Worm (Caenorhabditis elegans) whole organism, mixed stage, embryonic: Measurements from ENCODE around the gene unc-64.

Experiments
- M03D4.4 ChIP-seq: sonication (generic microtip); optimal IDR thresholded peaks from 2 replicates; lab custom pipeline; 2017; ENCODE audit warnings: mild to moderate bottlenecking, missing genetic modification characterization, missing compliant biosample characterization
- bed-3 ChIP-seq: fragments of 200-800 bp; sonication (Bioruptor generic); optimal IDR thresholded peaks from 3 replicates; lab custom pipeline; 2018; ENCODE audit warnings: mild to moderate bottlenecking, missing genetic modification characterization, moderate library complexity, missing compliant biosample characterization
- blmp-1 ChIP-seq: fragments of 150-350 bp; optimal IDR thresholded peaks from 2 replicates; lab custom pipeline; 2014; ENCODE audit warnings: missing biosample characterization, missing genetic modification characterization
- ceh-39 ChIP-seq: fragments of 150-350 bp; optimal IDR thresholded peaks from 2 replicates; lab custom pipeline; 2014; ENCODE audit warnings: missing biosample characterization, missing genetic modification characterization
- ceh-43 ChIP-seq: fragments of 200-800 bp; sonication (Bioruptor generic); optimal IDR thresholded peaks from 2 replicates; lab custom pipeline; 2018; ENCODE audit warnings: mild to moderate bottlenecking, missing genetic modification characterization, moderate library complexity, missing compliant biosample characterization
- ceh-83 ChIP-seq: fragments of 200-800 bp; sonication (Bioruptor generic); optimal IDR thresholded peaks from 2 replicates; lab custom pipeline; 2018; ENCODE audit warnings: mild to moderate bottlenecking, missing genetic modification characterization, missing compliant biosample characterization
- ces-1 ChIP-seq: fragments of 150-350 bp; optimal IDR thresholded peaks from 2 replicates; lab custom pipeline; 2014; ENCODE audit warnings: missing biosample characterization, missing genetic modification reagents, missing genetic modification characterization
- cnd-1 ChIP-seq: fragments of 200-800 bp; sonication (Bioruptor generic); optimal IDR thresholded peaks from 2 replicates; lab custom pipeline; 2018; ENCODE audit warnings: mild to moderate bottlenecking, missing genetic modification characterization, missing compliant biosample characterization
- drap-1 ChIP-seq: fragments of 200-800 bp; sonication (Bioruptor generic); optimal IDR thresholded peaks from 3 replicates; lab custom pipeline; 2018; ENCODE audit warnings: mild to moderate bottlenecking, missing genetic modification characterization, missing compliant biosample characterization
- elt-1 ChIP-seq: sonication (generic microtip); optimal IDR thresholded peaks from 2 replicates; lab custom pipeline; 2017; ENCODE audit warnings: missing genetic modification characterization, mild to moderate bottlenecking, missing compliant biosample characterization, antibody characterized with exemption, moderate library complexity, borderline replicate concordance; ENCODE audit not compliant: insufficient read depth
- elt-3 ChIP-seq: fragments of 150-350 bp; optimal IDR thresholded peaks from 2 replicates; lab custom pipeline; 2014; ENCODE audit warnings: missing biosample characterization, missing genetic modification characterization
- flh-1 ChIP-seq: fragments of 200-800 bp; sonication (Bioruptor generic); optimal IDR thresholded peaks from 2 replicates; lab custom pipeline; 2018; ENCODE audit warnings: mild to moderate bottlenecking, missing genetic modification characterization, moderate library complexity, missing compliant biosample characterization
- ham-2 ChIP-seq: fragments of 200-800 bp; sonication (Bioruptor generic); optimal IDR thresholded peaks from 2 replicates; lab custom pipeline; 2018; ENCODE audit warnings: mild to moderate bottlenecking, missing genetic modification characterization, missing compliant biosample characterization
- hlh-1 ChIP-seq: fragments of 150-350 bp; optimal IDR thresholded peaks from 2 replicates; lab custom pipeline; 2014; ENCODE audit warnings: missing biosample characterization, missing genetic modification reagents, missing genetic modification characterization
- lin-13 ChIP-seq: fragments of 150-350 bp; optimal IDR thresholded peaks from 2 replicates; lab custom pipeline; 2014; ENCODE audit warnings: missing biosample characterization, missing genetic modification characterization
- lin-32 ChIP-seq: fragments of 200-800 bp; sonication (Bioruptor generic); optimal IDR thresholded peaks from 2 replicates; lab custom pipeline; 2018; ENCODE audit warnings: mild to moderate bottlenecking, missing genetic modification characterization, missing compliant biosample characterization
- lsy-2 ChIP-seq: fragments of 150-350 bp; optimal IDR thresholded peaks from 2 replicates; lab custom pipeline; 2014; ENCODE audit warnings: missing biosample characterization, missing genetic modification characterization
- mab-5 ChIP-seq: fragments of 150-350 bp; optimal IDR thresholded peaks from 2 replicates; lab custom pipeline; 2014; ENCODE audit warnings: missing biosample characterization, missing genetic modification characterization
- mep-1 ChIP-seq: fragments of 150-350 bp; optimal IDR thresholded peaks from 2 replicates; lab custom pipeline; 2017; ENCODE audit warnings: missing biosample characterization, missing genetic modification reagents, missing genetic modification characterization, inconsistent platforms
- mls-2 ChIP-seq: sonication (generic microtip); optimal IDR thresholded peaks from 2 replicates; lab custom pipeline; 2016; ENCODE audit warnings: mild to moderate bottlenecking, missing genetic modification characterization, moderate library complexity, missing compliant biosample characterization
- nhr-12 ChIP-seq: fragments of 150-350 bp; optimal IDR thresholded peaks from 2 replicates; lab custom pipeline; 2014; ENCODE audit warnings: missing biosample characterization, missing genetic modification characterization
- nhr-2 ChIP-seq: fragments of 150-350 bp; optimal IDR thresholded peaks from 2 replicates; lab custom pipeline; 2014; ENCODE audit warnings: missing biosample characterization, missing genetic modification characterization
- nhr-237 ChIP-seq: fragments of 150-350 bp; optimal IDR thresholded peaks from 2 replicates; lab custom pipeline; 2014; ENCODE audit warnings: missing biosample characterization, missing genetic modification characterization
- nhr-76 ChIP-seq: sonication (generic microtip); optimal IDR thresholded peaks from 2 replicates; lab custom pipeline; 2017; ENCODE audit warnings: missing biosample characterization, missing genetic modification characterization
- pha-4 ChIP-seq: fragments of 150-350 bp; optimal IDR thresholded peaks from 2 replicates; lab custom pipeline; 2018; ENCODE audit warnings: missing biosample characterization, missing genetic modification reagents, missing genetic modification characterization
- sem-2 ChIP-seq: fragments of 200-800 bp; sonication (Bioruptor generic); optimal IDR thresholded peaks from 2 replicates; lab custom pipeline; 2018; ENCODE audit warnings: mild to moderate bottlenecking, missing genetic modification characterization, missing compliant biosample characterization
- snpc-4 ChIP-seq: fragments of 150-350 bp; optimal IDR thresholded peaks from 2 replicates; lab custom pipeline; 2014; ENCODE audit warnings: missing biosample characterization, missing genetic modification characterization
- sptf-1 ChIP-seq: sonication (generic microtip); optimal IDR thresholded peaks from 2 replicates; lab custom pipeline; 2017; ENCODE audit warnings: mild to moderate bottlenecking, missing genetic modification characterization, moderate library complexity, missing compliant biosample characterization
- tbx-8 ChIP-seq: fragments of 200-800 bp; sonication (Bioruptor generic); optimal IDR thresholded peaks from 2 replicates; lab custom pipeline; 2018; ENCODE audit warnings: mild to moderate bottlenecking, missing genetic modification characterization, moderate library complexity, missing compliant biosample characterization
- unc-120 ChIP-seq: sonication (generic microtip); optimal IDR thresholded peaks from 2 replicates; lab custom pipeline; 2017; ENCODE audit warnings: missing genetic modification characterization, missing compliant biosample characterization; ENCODE audit not compliant: poor library complexity, severe bottlenecking
- unc-39 ChIP-seq: fragments of 150-350 bp; optimal IDR thresholded peaks from 2 replicates; lab custom pipeline; 2014; ENCODE audit warnings: missing biosample characterization, missing genetic modification characterization
- unc-62 ChIP-seq: fragments of 150-350 bp; optimal IDR thresholded peaks from 2 replicates; lab custom pipeline; 2014; ENCODE audit warnings: missing biosample characterization, missing genetic modification reagents, missing genetic modification characterization
- zip-8 ChIP-seq: fragments of 150-350 bp; optimal IDR thresholded peaks from 2 replicates; lab custom pipeline; 2014; ENCODE audit warnings: missing biosample characterization, missing genetic modification characterization
- ztf-11 ChIP-seq: fragments of 150-350 bp; optimal IDR thresholded peaks from 2 replicates; lab custom pipeline; 2014; ENCODE audit warnings: missing biosample characterization, missing genetic modification characterization

Gene unc-64

DNA sequence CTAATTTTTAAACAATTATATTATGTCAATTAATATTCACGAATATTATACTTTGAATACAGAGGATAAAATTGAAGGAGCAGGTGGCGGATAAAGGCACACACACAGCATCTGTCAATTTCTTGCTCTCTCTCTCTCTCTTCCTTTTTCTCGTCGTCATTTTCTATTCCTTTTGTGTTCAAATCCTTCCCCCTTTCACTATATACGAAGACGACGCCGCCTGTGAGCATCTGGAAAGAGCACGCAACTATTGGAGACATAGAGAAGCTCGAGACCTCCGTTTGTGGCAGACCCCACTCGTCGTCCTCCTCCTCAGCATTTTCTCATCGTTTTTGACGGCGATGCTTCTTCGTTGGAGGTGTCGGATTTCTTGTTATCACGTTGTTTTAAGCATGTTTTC, 18.9 kb upstream of the unc-64 start:
- TF ChIP-seq bed-3 (GFP tag; lab: Kevin White, UChicago) (no peak), lsy-2 (tag; lab: Kevin White, UChicago) (no peak), nhr-76 (no peak), ces-1 (peak; percentile 86), pha-4 (no peak), tbx-8 (no peak), nhr-2 (tag; lab: Kevin White, UChicago) (no peak), elt-3 (tag; lab: Kevin White, UChicago) (no peak), lin-32 (GFP tag; lab: Kevin White, UChicago) (peak; percentile 15), flh-1 (GFP tag; lab: Kevin White, UChicago) (no peak), ztf-11 (no peak), elt-1 (tag; lab: Kevin White, UChicago) (no peak), ham-2 (GFP tag; lab: Kevin White, UChicago) (no peak), ceh-43 (no peak), blmp-1 (tag; lab: Kevin White, UChicago) (no peak), nhr-12 (tag; lab: Kevin White, UChicago) (no peak), M03D4.4 (no peak), unc-120 (tag; lab: Kevin White, UChicago) (no peak), hlh-1 (tag; lab: Kevin White, UChicago) (peak; percentile 14), ceh-39 (peak; percentile 12), nhr-237 (tag; lab: Kevin White, UChicago) (no peak), cnd-1 (tag; lab: Kevin White, UChicago) (peak; percentile 87), unc-39 (tag; lab: Kevin White, UChicago) (no peak), lin-13 (tag; lab: Kevin White, UChicago) (peak; percentile 0), mab-5 (no peak), sem-2 (no peak), snpc-4 (tag; lab: Kevin White, UChicago) (no peak), unc-62 (GFP tag; lab: Kevin White, UChicago) (no peak), ceh-83 (no peak), drap-1 (GFP tag; lab: Kevin White, UChicago) (no peak), sptf-1 (tag; lab: Kevin White, UChicago) (no peak), mep-1 (tag; lab: Kevin White, UChicago) (no peak), mls-2 (tag; lab: Kevin White, UChicago) (peak; percentile 7)

DNA sequence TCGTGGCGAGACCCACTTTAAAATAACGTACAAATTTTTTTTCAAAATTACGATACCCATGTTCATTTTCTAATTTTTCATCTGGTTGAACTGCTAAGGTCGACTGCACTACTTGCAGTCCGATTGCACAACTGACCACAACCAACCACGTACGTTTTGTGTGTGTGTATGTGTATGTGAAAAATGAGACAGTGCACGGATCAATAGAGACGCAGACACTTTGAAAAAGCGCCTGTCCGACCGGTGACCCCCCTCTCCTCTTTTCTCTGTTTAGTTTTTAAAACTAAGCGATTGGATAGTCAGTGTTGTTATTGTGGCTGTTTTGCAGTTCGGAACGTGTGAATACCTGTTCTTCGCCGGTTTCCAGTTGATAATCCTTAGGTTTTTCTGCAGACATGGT, 18.3 kb upstream of the unc-64 start:
- TF ChIP-seq snpc-4 (tag; lab: Kevin White, UChicago) (no peak), nhr-12 (tag; lab: Kevin White, UChicago) (no peak), ceh-43 (no peak), nhr-237 (tag; lab: Kevin White, UChicago) (no peak), zip-8 (tag; lab: Kevin White, UChicago) (peak; percentile 20), nhr-2 (tag; lab: Kevin White, UChicago) (peak; percentile 87), ztf-11 (no peak), lin-13 (tag; lab: Kevin White, UChicago) (no peak), hlh-1 (tag; lab: Kevin White, UChicago) (peak; percentile 89), ceh-83 (no peak)

- TF ChIP-seq elt-3 (tag; lab: Kevin White, UChicago) (no peak), cnd-1 (tag; lab: Kevin White, UChicago) (no peak), drap-1 (GFP tag; lab: Kevin White, UChicago) (no peak)
These were observed 16.7 kb upstream of the unc-64 start for ce11 chrIII:13260344-13260743.

- TF ChIP-seq mep-1 (tag; lab: Kevin White, UChicago) (no peak), ceh-83 (peak; percentile 1), tbx-8 (no peak), elt-1 (tag; lab: Kevin White, UChicago) (no peak), sem-2 (no peak), elt-3 (tag; lab: Kevin White, UChicago) (no peak)
- TF ChIP-seq, all 35 proteins: peak for 1
These were observed 14.1 kb upstream of the unc-64 start, which contains the start of gene F56A8.4 for ce11 chrIII:13262987-13263386. TSS of gene F56A8.4 (plus strand) at chrIII:13263287.
